Fruit fly (Drosophila melanogaster): ENCODE data around the gene CG7059.

CG7059 gene

DNA sequence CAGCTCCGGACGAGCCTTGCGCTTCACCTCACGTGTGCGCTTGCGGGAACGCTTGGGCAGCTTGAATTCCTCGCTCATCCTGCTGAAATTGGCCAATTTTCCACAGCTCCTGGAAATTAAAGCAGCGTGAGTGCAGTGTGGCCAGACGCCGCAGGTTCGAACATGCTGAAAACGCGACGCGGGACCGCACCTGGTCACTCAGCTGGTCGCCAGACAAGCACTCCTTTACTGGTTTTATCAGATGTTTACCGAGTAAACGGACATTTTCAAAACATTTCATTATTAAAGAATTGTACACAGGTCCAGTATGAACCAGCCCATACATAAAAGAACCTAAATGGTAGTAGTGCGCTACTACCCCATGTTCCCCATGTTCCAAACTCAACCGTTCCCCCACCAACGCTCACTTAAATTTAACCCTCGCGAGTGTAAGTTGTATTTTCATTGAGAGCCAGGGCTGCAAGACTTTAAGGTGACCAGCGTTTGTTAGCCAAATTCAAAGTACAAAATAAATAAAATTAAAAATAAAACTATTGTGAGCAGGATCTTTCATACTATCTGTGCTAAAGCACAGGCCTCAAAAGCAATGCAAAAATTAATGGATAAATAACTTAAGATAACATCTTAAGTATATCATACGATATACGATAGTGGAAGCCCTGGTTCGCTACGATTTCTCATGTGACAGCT is 27.2 kb upstream of the CG7059 start, which contains the start of the genes JMJD6, CG7071 and Muted (continued):
- TF ChIP-seq Antp (GFP tag; optimal IDR thresholded peaks at IDR 0.05) = peak; percentile 73
- TF ChIP-seq Ets65A (GFP tag) = peak; percentile 98
- peak; percentile 85 for TF ChIP-seq CG14050 (GFP tag; IDR thresholded peaks at IDR 0.05)
- TF ChIP-seq twi (tag; optimal IDR thresholded peaks at IDR 0.05) = peak; percentile 77
- peak; percentile 88 for TF ChIP-seq Optix (GFP tag; IDR thresholded peaks at IDR 0.05)
- TF ChIP-seq lbe (GFP tag; optimal IDR thresholded peaks at IDR 0.05) = peak; percentile 91
- peak; percentile 92 for TF ChIP-seq HLH3B (GFP tag; IDR thresholded peaks at IDR 0.05)
- TF ChIP-seq CG1603 (tag; optimal IDR thresholded peaks at IDR 0.05) = peak; percentile 82
- TF ChIP-seq CG14014 (GFP tag; IDR thresholded peaks at IDR 0.05) = peak; percentile 92
- TF ChIP-seq CG18619 (GFP tag; optimal IDR thresholded peaks at IDR 0.05) = peak; percentile 83
- TF ChIP-seq oc (tag; optimal IDR thresholded peaks at IDR 0.05) = peak; percentile 81
- peak; percentile 85; the same call in 1 of the 3 replicates for TF ChIP-seq CG11093 (GFP tag; IDR thresholded peaks at IDR 0.05)
- peak; percentile 84 for TF ChIP-seq CG7786 (GFP tag; optimal IDR thresholded peaks at IDR 0.05)
- peak; percentile 83; the same call in 1 of the 2 replicates for TF ChIP-seq CG32767 (GFP tag; IDR thresholded peaks at IDR 0.05)
- peak; percentile 86 for TF ChIP-seq CG10267 (tag; optimal IDR thresholded peaks at IDR 0.05)
- TF ChIP-seq bbx (GFP tag; IDR thresholded peaks at IDR 0.05; ENCODE audit: partially characterized antibody) = peak; percentile 63; the same call in 1 of the 2 replicates
- TF ChIP-seq CG10979 (tag; optimal IDR thresholded peaks at IDR 0.05) = peak; percentile 84
- TF ChIP-seq esg (GFP tag; conservative IDR thresholded peaks at IDR 0.05) = peak; percentile 85
- TF ChIP-seq psq (GFP tag; optimal IDR thresholded peaks at IDR 0.05) = peak; percentile 81
- peak; percentile 32 for TF ChIP-seq NC2α (GFP tag; optimal IDR thresholded peaks at IDR 0.05)
- no peak for TF ChIP-seq fru (optimal IDR thresholded peaks at IDR 0.05)
- TF ChIP-seq CG2120 (GFP tag; optimal IDR thresholded peaks at IDR 0.05) = peak; percentile 98
- TF ChIP-seq croc (GFP tag; conservative IDR thresholded peaks at IDR 0.05) = peak; percentile 86
- TF ChIP-seq CG12299 (tag; optimal IDR thresholded peaks at IDR 0.05) = peak; percentile 91
- peak; percentile 15 for TF ChIP-seq btn (GFP tag; optimal IDR thresholded peaks at IDR 0.05)
- peak; percentile 87 for TF ChIP-seq tgo (GFP tag; IDR thresholded peaks at IDR 0.05)
- TF ChIP-seq CG1647 (GFP tag; optimal IDR thresholded peaks at IDR 0.05) = peak; percentile 91
- peak; percentile 53; the same call in 1 of the 2 replicates for TF ChIP-seq Nf-YA (GFP tag; IDR thresholded peaks at IDR 0.05)
- TF ChIP-seq mld (GFP tag; IDR thresholded peaks at IDR 0.05; ENCODE audit: partially characterized antibody) = no peak
- TF ChIP-seq chif (GFP tag; optimal IDR thresholded peaks at IDR 0.05) = peak; percentile 82 to 92
- peak; percentile 99 for TF ChIP-seq CG7928 (GFP tag; optimal IDR thresholded peaks at IDR 0.05)
- TF ChIP-seq dati (GFP tag; IDR thresholded peaks at IDR 0.05) = peak; percentile 87
- peak; percentile 77; the same call in 1 of the 2 replicates for TF ChIP-seq wor (GFP tag; IDR thresholded peaks at IDR 0.05)
- peak; percentile 89 for TF ChIP-seq NFAT (GFP tag; IDR thresholded peaks at IDR 0.05)
- TF ChIP-seq ATbp (GFP tag; optimal IDR thresholded peaks at IDR 0.05) = peak; percentile 73
- peak; percentile 84; the same call in 2 of the 3 replicates for TF ChIP-seq CG3726 (GFP tag; IDR thresholded peaks at IDR 0.05)
- peak; percentile 85 for TF ChIP-seq fu2 (GFP tag; optimal IDR thresholded peaks at IDR 0.05)
- TF ChIP-seq CG12942 (GFP tag; optimal IDR thresholded peaks at IDR 0.05) = peak; percentile 89
- peak; percentile 86 for TF ChIP-seq CG4820 (GFP tag; optimal IDR thresholded peaks at IDR 0.05)
- TF ChIP-seq Vsx1 (GFP tag; optimal IDR thresholded peaks at IDR 0.05) = peak; percentile 79
- TF ChIP-seq D19A (tag; optimal IDR thresholded peaks at IDR 0.05) = peak; percentile 70
- peak; percentile 83 for TF ChIP-seq CG8089 (GFP tag; optimal IDR thresholded peaks at IDR 0.05)
- peak; percentile 72 for TF ChIP-seq CG6683 (GFP tag; optimal IDR thresholded peaks at IDR 0.05)
- TF ChIP-seq CG4854 (GFP tag; optimal IDR thresholded peaks at IDR 0.05) = peak; percentile 92
- TF ChIP-seq Adf1 (GFP tag; IDR thresholded peaks at IDR 0.05) = peak; percentile 69
- TF ChIP-seq mirr (GFP tag; optimal IDR thresholded peaks at IDR 0.05) = peak; percentile 75
- TF ChIP-seq cwo (GFP tag; optimal IDR thresholded peaks at IDR 0.05) = peak; percentile 77
- peak; percentile 88 for TF ChIP-seq CG17328 (GFP tag; IDR thresholded peaks at IDR 0.05)
- TF ChIP-seq Side (GFP tag; optimal IDR thresholded peaks at IDR 0.05) = peak; percentile 79
- TF ChIP-seq CG17912 (GFP tag; optimal IDR thresholded peaks at IDR 0.05) = peak; percentile 88
